Fruit fly (Drosophila melanogaster) whole organism, embryonic: ENCODE measurements around the gene Fer3HCH.

Experiments
- Adf1 ChIP-seq: fragments of 200-800 bp; sonication (Bioruptor generic); IDR thresholded peaks from 2 replicates; pipeline ENCODE4 v1.3.6; 2022; ENCODE audit warnings: missing biosample characterization, missing genetic modification characterization
- CG11504 ChIP-seq: fragments of 200-800 bp; sonication (Bioruptor generic); optimal IDR thresholded peaks from 3 replicates; lab custom pipeline; 2019; ENCODE audit warnings: missing biosample characterization, mild to moderate bottlenecking, missing genetic modification characterization, moderate library complexity
- CG12071 ChIP-seq: fragments of 200-800 bp; sonication (Bioruptor generic); optimal IDR thresholded peaks from 3 replicates; lab custom pipeline; 2018; ENCODE audit warnings: missing biosample characterization, mild to moderate bottlenecking, missing genetic modification characterization
- CG13296 ChIP-seq: fragments of 200-800 bp; sonication (Bioruptor generic); optimal IDR thresholded peaks from 3 replicates; lab custom pipeline; 2018; ENCODE audit warnings: missing biosample characterization, mild to moderate bottlenecking, missing genetic modification characterization
- CG13424 ChIP-seq: fragments of 200-800 bp; sonication (Bioruptor generic); optimal IDR thresholded peaks from 2 replicates; lab custom pipeline; 2019; ENCODE audit warnings: missing biosample characterization, mild to moderate bottlenecking, missing genetic modification characterization, moderate library complexity
- CG14710 ChIP-seq: fragments of 200-800 bp; sonication (Bioruptor generic); optimal IDR thresholded peaks from 3 replicates; lab custom pipeline; 2019; ENCODE audit warnings: missing biosample characterization, mild to moderate bottlenecking, missing genetic modification characterization, moderate library complexity
- CG15011 ChIP-seq: fragments of 200-800 bp; sonication (Bioruptor generic); optimal IDR thresholded peaks from 3 replicates; lab custom pipeline; 2018; ENCODE audit warnings: missing biosample characterization, mild to moderate bottlenecking, missing genetic modification characterization
- CG1529 ChIP-seq: fragments of 200-800 bp; sonication (Bioruptor generic); optimal IDR thresholded peaks from 3 replicates; lab custom pipeline; 2018; ENCODE audit warnings: missing biosample characterization, missing genetic modification characterization
- CG17568 ChIP-seq: fragments of 200-800 bp; sonication (Bioruptor generic); optimal IDR thresholded peaks from 2 replicates; lab custom pipeline; 2018; ENCODE audit warnings: missing biosample characterization, mild to moderate bottlenecking, missing genetic modification characterization, moderate library complexity
- CG1832 ChIP-seq: fragments of 200-800 bp; sonication (Bioruptor generic); optimal IDR thresholded peaks from 2 replicates; lab custom pipeline; 2017; ENCODE audit warnings: missing biosample characterization, mild to moderate bottlenecking, missing genetic modification characterization, inconsistent platforms
- CG31441 ChIP-seq: fragments of 200-800 bp; sonication (Bioruptor generic); IDR thresholded peaks from 2 replicates; pipeline ENCODE4 v1.3.6; 2022; ENCODE audit warnings: missing biosample characterization, missing genetic modification characterization
- CG32767 ChIP-seq: fragments of 200-800 bp; sonication (Bioruptor generic); IDR thresholded peaks from 2 replicates; pipeline ENCODE4 v1.3.6; 2022; ENCODE audit warnings: missing biosample characterization, missing genetic modification characterization
- CG43689 ChIP-seq: fragments of 200-800 bp; sonication (Bioruptor generic); IDR thresholded peaks from 2 replicates; pipeline ENCODE4 v1.3.6; 2022; ENCODE audit warnings: missing biosample characterization, missing genetic modification characterization
- CG7556 ChIP-seq: fragments of 200-800 bp; sonication (Bioruptor generic); optimal IDR thresholded peaks from 2 replicates; lab custom pipeline; 2017; ENCODE audit warnings: missing biosample characterization, mild to moderate bottlenecking, missing genetic modification characterization
- CG8290 ChIP-seq, 3 experiments: fragments of 200-800 bp; sonication (Bioruptor generic); optimal IDR thresholded peaks; 2 replicates each; lab custom pipeline; 2016 to 2019; ENCODE audit warnings: missing biosample characterization in 3 of 3, missing genetic modification characterization in 3 of 3, mild to moderate bottlenecking in 2 of 3, moderate library complexity in 1 of 3
- CG8765 ChIP-seq: fragments of 200-800 bp; sonication (Bioruptor generic); IDR thresholded peaks from 2 replicates; pipeline ENCODE4 v1.3.6; 2022; ENCODE audit warnings: missing biosample characterization, missing genetic modification characterization
- CG8944 ChIP-seq: fragments of 200-800 bp; sonication (Bioruptor generic); optimal IDR thresholded peaks from 3 replicates; lab custom pipeline; 2016; ENCODE audit warnings: missing biosample characterization, missing genetic modification characterization
- CG9876 ChIP-seq: fragments of 200-800 bp; sonication (Bioruptor generic); optimal IDR thresholded peaks from 2 replicates; lab custom pipeline; 2016; ENCODE audit warnings: missing biosample characterization, missing genetic modification characterization
- CoRest ChIP-seq: fragments of 200-800 bp; sonication (Bioruptor generic); optimal IDR thresholded peaks from 3 replicates; lab custom pipeline; 2018; ENCODE audit warnings: missing biosample characterization, mild to moderate bottlenecking, missing genetic modification characterization, moderate library complexity
- CrebB ChIP-seq: fragments of 200-800 bp; sonication (Bioruptor generic); optimal IDR thresholded peaks from 3 replicates; lab custom pipeline; 2018; ENCODE audit warnings: missing biosample characterization, mild to moderate bottlenecking, missing genetic modification characterization
- D ChIP-seq, 2 experiments: fragments of 200-800 bp in 1 of 2; fragments of >200 bp in 1 of 2; sonication (Bioruptor generic) in 1 of 2; optimal IDR thresholded peaks; 2 replicates in 1 of 2; 3 replicates in 1 of 2; lab custom pipeline; 2017; ENCODE audit warnings: mild to moderate bottlenecking in 1 of 2, missing biosample characterization in 1 of 2, missing genetic modification characterization in 1 of 2, missing genetic modification reagents in 1 of 2
- Elba2 ChIP-seq: fragments of 200-800 bp; sonication (Bioruptor generic); optimal IDR thresholded peaks from 3 replicates; lab custom pipeline; 2016; ENCODE audit warnings: missing biosample characterization, missing genetic modification characterization
- Fer1 ChIP-seq: fragments of 200-800 bp; sonication (Bioruptor generic); optimal IDR thresholded peaks from 2 replicates; lab custom pipeline; 2017; ENCODE audit warnings: missing biosample characterization, mild to moderate bottlenecking, missing genetic modification characterization
- H2.0 ChIP-seq: fragments of 200-800 bp; sonication (Bioruptor generic); IDR thresholded peaks from 2 replicates; pipeline ENCODE4 v1.3.6; 2022; ENCODE audit warnings: missing biosample characterization, missing genetic modification characterization
- HHEX ChIP-seq: fragments of 200-800 bp; sonication (Bioruptor generic); optimal IDR thresholded peaks from 3 replicates; lab custom pipeline; 2017; ENCODE audit warnings: missing biosample characterization, mild to moderate bottlenecking, missing genetic modification characterization, missing genetic modification reagents
- Hmr ChIP-seq: fragments of 200-800 bp; sonication (Bioruptor generic); optimal IDR thresholded peaks from 3 replicates; lab custom pipeline; 2017; ENCODE audit warnings: mild to moderate bottlenecking, missing biosample characterization, missing genetic modification reagents, missing genetic modification characterization
- Med ChIP-seq: fragments of 200-800 bp; sonication (Bioruptor generic); peaks from one replicate; lab custom pipeline; 2016; ENCODE audit warnings: missing biosample characterization, missing genetic modification characterization, mild to moderate bottlenecking, inconsistent platforms, moderate library complexity
- Nf-YC ChIP-seq: fragments of 200-800 bp; optimal IDR thresholded peaks from 3 replicates; lab custom pipeline; 2019; ENCODE audit warnings: missing biosample characterization, mild to moderate bottlenecking, missing genetic modification characterization, moderate library complexity
- NfI ChIP-seq: fragments of 200-800 bp; sonication (Bioruptor generic); optimal IDR thresholded peaks from 3 replicates; lab custom pipeline; 2018; ENCODE audit warnings: missing biosample characterization, mild to moderate bottlenecking, missing genetic modification characterization, moderate library complexity
- PHDP ChIP-seq: fragments of 200-800 bp; sonication (Bioruptor generic); optimal IDR thresholded peaks from 3 replicates; lab custom pipeline; 2018; ENCODE audit warnings: missing biosample characterization, mild to moderate bottlenecking, missing genetic modification characterization, moderate library complexity
- Poxn ChIP-seq: fragments of 200-800 bp; sonication (Bioruptor generic); IDR thresholded peaks from 2 replicates; pipeline ENCODE4 v1.3.6; 2022; ENCODE audit warnings: missing biosample characterization, missing genetic modification characterization
- Trl ChIP-seq, 3 experiments: fragments of >200 bp in 2 of 3; fragments of 200-800 bp in 1 of 3; sonication (Bioruptor generic) in 1 of 3; optimal IDR thresholded peaks; 2 replicates in 1 of 3; 3 replicates in 2 of 3; lab custom pipeline; 2016 to 2017; ENCODE audit warnings: missing biosample characterization in 1 of 3, missing genetic modification characterization in 1 of 3
- Vsx1 ChIP-seq: fragments of 200-800 bp; sonication (Bioruptor generic); optimal IDR thresholded peaks from 2 replicates; lab custom pipeline; 2017; ENCODE audit warnings: missing biosample characterization, mild to moderate bottlenecking, missing genetic modification characterization, missing genetic modification reagents
- amos ChIP-seq: fragments of 200-800 bp; sonication (Bioruptor generic); IDR thresholded peaks from 2 replicates; pipeline ENCODE4 v1.3.6; 2022; ENCODE audit warnings: missing biosample characterization, missing genetic modification characterization; ENCODE audit not compliant: partially characterized antibody
- bcd ChIP-seq: fragments of 200-800 bp; sonication (Bioruptor generic); optimal IDR thresholded peaks from 2 replicates; lab custom pipeline; 2017; ENCODE audit warnings: missing biosample characterization, mild to moderate bottlenecking, missing genetic modification characterization
- cato ChIP-seq: fragments of 200-800 bp; sonication (Bioruptor generic); optimal IDR thresholded peaks from 2 replicates; lab custom pipeline; 2016; ENCODE audit warnings: missing biosample characterization, missing genetic modification characterization, borderline replicate concordance
- dysf ChIP-seq: fragments of 200-800 bp; sonication (Bioruptor generic); IDR thresholded peaks from 3 replicates; pipeline ENCODE4 v1.3.6; 2022; ENCODE audit warnings: missing biosample characterization, missing genetic modification characterization
- exex ChIP-seq: fragments of 200-800 bp; sonication (Bioruptor generic); optimal IDR thresholded peaks from 4 replicates; lab custom pipeline; 2018; ENCODE audit warnings: missing biosample characterization, mild to moderate bottlenecking, missing genetic modification characterization, moderate library complexity
- fd3F ChIP-seq: fragments of 200-800 bp; sonication (Bioruptor generic); optimal IDR thresholded peaks from 2 replicates; lab custom pipeline; 2018; ENCODE audit warnings: missing biosample characterization, mild to moderate bottlenecking, missing genetic modification characterization, moderate library complexity
- grau ChIP-seq: fragments of 200-800 bp; optimal IDR thresholded peaks from 3 replicates; lab custom pipeline; 2019; ENCODE audit warnings: missing biosample characterization, mild to moderate bottlenecking, missing genetic modification characterization, moderate library complexity
- gro ChIP-seq: fragments of 200-800 bp; sonication (Bioruptor generic); optimal IDR thresholded peaks from 2 replicates; lab custom pipeline; 2016; ENCODE audit warnings: missing biosample characterization, missing genetic modification characterization
- ken ChIP-seq: fragments of 200-800 bp; sonication (Bioruptor generic); IDR thresholded peaks from 3 replicates; pipeline ENCODE4 v1.3.6; 2022; ENCODE audit warnings: missing biosample characterization, missing genetic modification characterization
- lilli ChIP-seq: fragments of 200-800 bp; sonication (Bioruptor generic); optimal IDR thresholded peaks from 3 replicates; lab custom pipeline; 2016; ENCODE audit warnings: missing biosample characterization, missing genetic modification characterization
- odd ChIP-seq: fragments of 200-800 bp; sonication (Bioruptor generic); optimal IDR thresholded peaks from 2 replicates; lab custom pipeline; 2017; ENCODE audit warnings: missing biosample characterization, mild to moderate bottlenecking, missing genetic modification characterization
- seq ChIP-seq: fragments of 200-800 bp; sonication (Bioruptor generic); IDR thresholded peaks from 2 replicates; pipeline ENCODE4 v1.3.6; 2022; ENCODE audit warnings: missing biosample characterization, missing genetic modification characterization
- sqz ChIP-seq: fragments of 200-800 bp; sonication (Bioruptor generic); optimal IDR thresholded peaks from 3 replicates; lab custom pipeline; 2018; ENCODE audit warnings: missing biosample characterization, mild to moderate bottlenecking, missing genetic modification characterization
- tap ChIP-seq: fragments of 200-800 bp; optimal IDR thresholded peaks from 3 replicates; lab custom pipeline; 2019; ENCODE audit warnings: missing biosample characterization, mild to moderate bottlenecking, missing genetic modification characterization, moderate library complexity
- vvl ChIP-seq: fragments of 200-800 bp; sonication (Bioruptor generic); IDR thresholded peaks from 2 replicates; pipeline ENCODE4 v1.3.6; 2022; ENCODE audit warnings: missing biosample characterization, missing genetic modification characterization
- zfh1 ChIP-seq: fragments of 200-800 bp; sonication (Bioruptor generic); IDR thresholded peaks from 3 replicates; pipeline ENCODE4 v1.3.6; 2022; ENCODE audit warnings: missing biosample characterization, missing genetic modification characterization

Gene Fer3HCH

DNA sequence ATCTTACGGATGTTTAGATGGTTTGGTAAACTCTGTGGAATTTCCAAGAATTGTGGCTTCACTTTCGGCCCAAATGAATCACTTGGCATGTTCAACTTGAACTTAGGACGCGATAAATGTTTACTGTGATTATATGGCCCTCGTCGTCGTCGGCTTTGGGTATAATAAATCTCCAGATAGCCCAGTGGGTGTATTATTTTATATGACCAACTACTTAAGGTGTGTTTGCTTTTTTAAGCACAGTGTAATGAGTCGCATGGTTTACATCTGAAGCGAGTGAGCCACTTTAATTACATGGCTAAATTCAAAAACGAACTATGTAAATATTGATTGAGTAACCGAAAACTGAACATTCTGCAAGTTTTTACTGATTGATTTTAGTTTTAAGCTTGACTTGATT lies 2.8 kb downstream of the Fer3HCH start (continued):
- TF ChIP-seq ken (GFP tag; lab: Robert Waterston, UW): 0 out of 3 replicates have a peak, but pooled peaks have one; percentile 4
- peak; percentile 2 for TF ChIP-seq NfI (GFP tag; lab: Kevin White, UChicago)
- TF ChIP-seq CoRest (tag; lab: Kevin White, UChicago): no peak
- no peak for TF ChIP-seq CG14710
- no peak for TF ChIP-seq zfh1 (GFP tag; lab: Robert Waterston, UW)
- TF ChIP-seq gro: peak; percentile 3
- TF ChIP-seq CG31441 (GFP tag; lab: Robert Waterston, UW): no peak
- TF ChIP-seq bcd (GFP tag; lab: Kevin White, UChicago): no peak
- TF ChIP-seq Fer1: peak; percentile 15
- peak; percentile 18 for TF ChIP-seq Hmr (GFP tag; lab: Kevin White, UChicago)
- no peak for TF ChIP-seq D (optimal IDR thresholded peaks at IDR 0.05; lab: Kevin White, UChicago)
- no peak for TF ChIP-seq D (GFP tag; optimal IDR thresholded peaks at IDR 0.05; lab: Kevin White, UChicago)
- peak; percentile 18 for TF ChIP-seq Med (GFP tag; lab: Kevin White, UChicago)
- TF ChIP-seq CG11504 (tag; lab: Kevin White, UChicago): no peak
- TF ChIP-seq CG13296 (GFP tag; lab: Kevin White, UChicago): peak; percentile 38
- TF ChIP-seq CG1529 (GFP tag; lab: Kevin White, UChicago): no peak
- no peak for TF ChIP-seq lilli (GFP tag; lab: Kevin White, UChicago)
- peak; percentile 10 for TF ChIP-seq CrebB (tag; lab: Kevin White, UChicago)
- no peak for TF ChIP-seq CG8290 (GFP tag; optimal IDR thresholded peaks at IDR 0.05; lab: Kevin White, UChicago)
- TF ChIP-seq CG8290 (tag; optimal IDR thresholded peaks at IDR 0.05; lab: Kevin White, UChicago): peak in 1 of 2 experiments; percentile 39
- no peak for TF ChIP-seq vvl
- TF ChIP-seq CG1832: no peak
- TF ChIP-seq Poxn (GFP tag; lab: Robert Waterston, UW): no peak
- TF ChIP-seq fd3F (GFP tag; lab: Kevin White, UChicago): peak; percentile 12
- TF ChIP-seq odd (GFP tag; lab: Kevin White, UChicago): peak; percentile 2
- peak; percentile 21 for TF ChIP-seq CG13424
- TF ChIP-seq seq (GFP tag; lab: Robert Waterston, UW): 0 out of 2 replicates have a peak, but pooled peaks have one; percentile 13
- TF ChIP-seq Trl (optimal IDR thresholded peaks at IDR 0.05; lab: Kevin White, UChicago): no peak
- TF ChIP-seq Trl (GFP tag; optimal IDR thresholded peaks at IDR 0.05; lab: Kevin White, UChicago): no peak
- TF ChIP-seq exex (tag; lab: Kevin White, UChicago): peak; percentile 13
- peak; percentile 48 for TF ChIP-seq CG17568 (GFP tag; lab: Kevin White, UChicago)
- no peak for TF ChIP-seq dysf (GFP tag; lab: Robert Waterston, UW)
- TF ChIP-seq CG32767: no peak
- no peak for TF ChIP-seq Adf1 (GFP tag; lab: Robert Waterston, UW)
- no peak for TF ChIP-seq CG43689 (GFP tag; lab: Robert Waterston, UW)
- TF ChIP-seq CG12071 (GFP tag; lab: Kevin White, UChicago): peak; percentile 21
- TF ChIP-seq cato (GFP tag; lab: Kevin White, UChicago): no peak
- TF ChIP-seq CG7556 (GFP tag; lab: Kevin White, UChicago): no peak
- no peak for TF ChIP-seq CG9876 (GFP tag; lab: Kevin White, UChicago)
- TF ChIP-seq Elba2 (GFP tag; lab: Kevin White, UChicago): no peak
- TF ChIP-seq sqz (GFP tag; lab: Kevin White, UChicago): no peak
- no peak for TF ChIP-seq Vsx1
- no peak for TF ChIP-seq CG8944
- TF ChIP-seq Nf-YC (tag; lab: Kevin White, UChicago): peak; percentile 23
- peak; percentile 49 for TF ChIP-seq PHDP (tag; lab: Kevin White, UChicago)
- no peak for TF ChIP-seq grau
- no peak for TF ChIP-seq tap (tag; lab: Kevin White, UChicago)
- TF ChIP-seq HHEX (GFP tag; lab: Kevin White, UChicago): peak; percentile 18
- no peak for TF ChIP-seq H2.0
- TF ChIP-seq CG8765 (GFP tag; lab: Robert Waterston, UW): no peak
- TF ChIP-seq amos (GFP tag; lab: Robert Waterston, UW): no peak
- no peak for TF ChIP-seq CG15011 (GFP tag; lab: Kevin White, UChicago)
